Fruit fly (Drosophila melanogaster): ENCODE measurements around the gene CG34376.
A peak's percentile ranks its signal among the peaks of the same experiment; 100 is the strongest.

The CG34376 gene

DNA sequence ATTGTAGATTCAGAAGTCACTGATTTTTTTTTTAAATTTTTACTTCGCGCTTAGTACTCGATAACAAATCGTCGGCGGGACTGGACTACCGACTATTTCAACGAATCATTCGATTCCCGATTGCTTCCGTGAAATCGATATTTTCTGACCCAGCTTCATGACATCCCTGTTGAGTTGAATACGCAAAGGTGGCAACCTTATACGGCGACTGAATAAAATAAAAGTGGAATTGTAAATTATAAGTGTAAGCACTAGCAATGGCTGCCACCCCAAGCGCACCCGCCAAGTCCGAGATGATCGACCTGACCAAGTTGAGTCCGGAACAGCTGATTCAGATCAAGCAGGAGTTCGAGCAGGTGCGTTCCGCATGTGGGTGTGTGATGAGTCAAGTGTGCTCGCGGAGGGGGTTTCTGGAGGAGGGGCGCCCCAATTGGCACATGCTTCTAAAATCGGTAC is 39.2 kb downstream of the CG34376 start, which contains the start of gene Pfdn5 (continued):
- TF ChIP-seq NC2α (GFP tag; optimal IDR thresholded peaks at IDR 0.05) (no peak), ssp (GFP tag; IDR thresholded peaks at IDR 0.05) (no peak), B-H2 (GFP tag; optimal IDR thresholded peaks at IDR 0.05) (peak; percentile 38), CG9817 (tag; optimal IDR thresholded peaks at IDR 0.05) (no peak), Lim3 (GFP tag; IDR thresholded peaks at IDR 0.05) (no peak), GATAe (GFP tag; conservative IDR thresholded peaks at IDR 0.05) (no peak), run (tag; optimal IDR thresholded peaks at IDR 0.05) (no peak), tx (GFP tag; optimal IDR thresholded peaks at IDR 0.05) (peak; percentile 12), CG1647 (GFP tag; optimal IDR thresholded peaks at IDR 0.05) (no peak), CG14965 (GFP tag; optimal IDR thresholded peaks at IDR 0.05; ENCODE audit: borderline replicate concordance) (no peak), CG5953 (GFP tag; IDR thresholded peaks at IDR 0.05) (no peak), Ets65A (GFP tag) (no peak), NFAT (GFP tag; IDR thresholded peaks at IDR 0.05) (no peak), CG14710 (tag; optimal IDR thresholded peaks at IDR 0.05) (peak; percentile 67), CG1529 (GFP tag; optimal IDR thresholded peaks at IDR 0.05) (no peak), slbo (GFP tag; IDR thresholded peaks at IDR 0.05) (no peak), CG10321 (GFP tag; IDR thresholded peaks at IDR 0.05) (0 out of 2 replicates have a peak, but pooled peaks have one; percentile 9), org-1 (GFP tag; optimal IDR thresholded peaks at IDR 0.05) (no peak), ara (GFP tag; IDR thresholded peaks at IDR 0.05) (no peak), Xbp1 (GFP tag; optimal IDR thresholded peaks at IDR 0.05) (no peak), CG32767 (GFP tag; IDR thresholded peaks at IDR 0.05) (no peak), Myb (GFP tag; optimal IDR thresholded peaks at IDR 0.05) (peak; percentile 76), Hey (tag; optimal IDR thresholded peaks at IDR 0.05) (no peak), CG15601 (tag; optimal IDR thresholded peaks at IDR 0.05) (peak; percentile 99), CG6175 (GFP tag; IDR thresholded peaks at IDR 0.05) (no peak), Ssrp (tag; optimal IDR thresholded peaks at IDR 0.05) (no peak), dmrt11E (tag; optimal IDR thresholded peaks at IDR 0.05) (no peak), CG2120 (GFP tag; optimal IDR thresholded peaks at IDR 0.05) (peak; percentile 49), sqz (GFP tag; optimal IDR thresholded peaks at IDR 0.05) (no peak), Adf1 (GFP tag; IDR thresholded peaks at IDR 0.05) (no peak), CG11093 (GFP tag; IDR thresholded peaks at IDR 0.05) (no peak), CG6765 (GFP tag; optimal IDR thresholded peaks at IDR 0.05) (no peak), CG34422 (GFP tag; IDR thresholded peaks at IDR 0.05) (no peak), exex (tag; optimal IDR thresholded peaks at IDR 0.05) (no peak), Hr3 (GFP tag; optimal IDR thresholded peaks at IDR 0.05) (no peak), tna (GFP tag; IDR thresholded peaks at IDR 0.05; ENCODE audit: partially characterized antibody) (peak; percentile 87), hth (optimal IDR thresholded peaks at IDR 0.05) (no peak), CG17361 (GFP tag; IDR thresholded peaks at IDR 0.05) (no peak), CG17186 (GFP tag; optimal IDR thresholded peaks at IDR 0.05) (peak; percentile 4), zen (tag; optimal IDR thresholded peaks at IDR 0.05) (no peak), Bteb2 (GFP tag; optimal IDR thresholded peaks at IDR 0.05) (peak; percentile 7), ham (GFP tag; IDR thresholded peaks at IDR 0.05) (no peak), CG12659 (GFP tag; optimal IDR thresholded peaks at IDR 0.05) (peak; percentile 72), pfk (GFP tag; optimal IDR thresholded peaks at IDR 0.05) (no peak), CG8478 (optimal IDR thresholded peaks at IDR 0.05) (no peak), pb (GFP tag; optimal IDR thresholded peaks at IDR 0.05) (no peak), pita (GFP tag; optimal IDR thresholded peaks at IDR 0.05) (no peak), ash1 (GFP tag; optimal IDR thresholded peaks at IDR 0.05) (no peak), D19B (GFP tag; optimal IDR thresholded peaks at IDR 0.05) (no peak), lbe (GFP tag; optimal IDR thresholded peaks at IDR 0.05) (no peak), zf30C (GFP tag; optimal IDR thresholded peaks at IDR 0.05) (no peak), Gug (GFP tag; IDR thresholded peaks at IDR 0.05) (no peak), cas (GFP tag; IDR thresholded peaks at IDR 0.05) (no peak)
